Fruit fly (Drosophila melanogaster) whole organism, embryonic: Measurements from ENCODE around the gene Sec23.

Experiments used
- Atf6 ChIP-seq: fragments of 200-800 bp; sonication (Bioruptor generic); IDR thresholded peaks from 2 replicates; pipeline ENCODE4 v1.3.6; 2022; ENCODE audit warnings: missing biosample characterization, missing genetic modification characterization
- B-H1 ChIP-seq: fragments of 200-800 bp; sonication (Bioruptor generic); IDR thresholded peaks from 3 replicates; pipeline ENCODE4 v1.3.6; 2022; ENCODE audit warnings: missing biosample characterization, missing genetic modification characterization
- Blimp-1 ChIP-seq: fragments of 200-800 bp; sonication (Bioruptor generic); optimal IDR thresholded peaks from 3 replicates; lab custom pipeline; 2018; ENCODE audit warnings: missing biosample characterization, missing genetic modification characterization, mild to moderate bottlenecking, moderate library complexity, missing genetic modification reagents
- Bteb2 ChIP-seq: fragments of 200-800 bp; sonication (Bioruptor generic); optimal IDR thresholded peaks from 2 replicates; lab custom pipeline; 2016; ENCODE audit warnings: missing biosample characterization, missing genetic modification characterization
- CG10543 ChIP-seq: fragments of 200-800 bp; sonication (Bioruptor generic); optimal IDR thresholded peaks from 3 replicates; lab custom pipeline; 2017; ENCODE audit warnings: missing biosample characterization, mild to moderate bottlenecking, missing genetic modification characterization, moderate library complexity
- CG10979 ChIP-seq: fragments of 200-800 bp; sonication (Bioruptor generic); optimal IDR thresholded peaks from 2 replicates; lab custom pipeline; 2018; ENCODE audit warnings: missing biosample characterization, mild to moderate bottlenecking, missing genetic modification characterization, moderate library complexity
- CG12299 ChIP-seq: fragments of 200-800 bp; sonication (Bioruptor generic); optimal IDR thresholded peaks from 2 replicates; lab custom pipeline; 2018; ENCODE audit warnings: missing biosample characterization, mild to moderate bottlenecking, missing genetic modification characterization
- CG1602 ChIP-seq: fragments of 200-800 bp; sonication (Bioruptor generic); optimal IDR thresholded peaks from 3 replicates; lab custom pipeline; 2016; ENCODE audit warnings: missing biosample characterization, missing genetic modification characterization
- CG17612 ChIP-seq: fragments of 200-800 bp; sonication (Bioruptor generic); IDR thresholded peaks from 2 replicates; pipeline ENCODE4 v1.3.6; 2022; ENCODE audit warnings: missing biosample characterization, missing genetic modification characterization
- CG1832 ChIP-seq: fragments of 200-800 bp; sonication (Bioruptor generic); optimal IDR thresholded peaks from 2 replicates; lab custom pipeline; 2017; ENCODE audit warnings: missing biosample characterization, mild to moderate bottlenecking, missing genetic modification characterization, inconsistent platforms
- CG18476 ChIP-seq: fragments of 200-800 bp; sonication (Bioruptor generic); optimal IDR thresholded peaks from 2 replicates; lab custom pipeline; 2016; ENCODE audit warnings: missing biosample characterization, mild to moderate bottlenecking, missing genetic modification characterization
- CG18599 ChIP-seq: fragments of 200-800 bp; sonication (Bioruptor generic); optimal IDR thresholded peaks from 3 replicates; lab custom pipeline; 2017; ENCODE audit warnings: missing biosample characterization, missing genetic modification characterization, mild to moderate bottlenecking, moderate library complexity, missing genetic modification reagents
- CG30403 ChIP-seq: fragments of 200-800 bp; sonication (Bioruptor generic); optimal IDR thresholded peaks from 3 replicates; lab custom pipeline; 2016; ENCODE audit warnings: missing biosample characterization, missing genetic modification characterization
- CG31365 ChIP-seq: fragments of 200-800 bp; sonication (Bioruptor generic); optimal IDR thresholded peaks from 2 replicates; lab custom pipeline; 2018; ENCODE audit warnings: missing biosample characterization, mild to moderate bottlenecking, missing genetic modification characterization
- CG4360 ChIP-seq: fragments of 200-800 bp; sonication (Bioruptor generic); IDR thresholded peaks from 2 replicates; pipeline ENCODE4 v1.3.6; 2022; ENCODE audit warnings: missing biosample characterization, missing genetic modification characterization
- CG43689 ChIP-seq: fragments of 200-800 bp; sonication (Bioruptor generic); IDR thresholded peaks from 2 replicates; pipeline ENCODE4 v1.3.6; 2022; ENCODE audit warnings: missing biosample characterization, missing genetic modification characterization
- CG4820 ChIP-seq: fragments of 200-800 bp; sonication (Bioruptor generic); optimal IDR thresholded peaks from 3 replicates; lab custom pipeline; 2016; ENCODE audit warnings: missing biosample characterization, missing genetic modification characterization
- CG6254 ChIP-seq: fragments of 200-800 bp; sonication (Bioruptor generic); optimal IDR thresholded peaks from 3 replicates; lab custom pipeline; 2017; ENCODE audit warnings: mild to moderate bottlenecking, missing biosample characterization, missing genetic modification reagents, missing genetic modification characterization
- CG7745 ChIP-seq: fragments of 200-800 bp; sonication (Bioruptor generic); optimal IDR thresholded peaks from 2 replicates; lab custom pipeline; 2018; ENCODE audit warnings: missing biosample characterization, mild to moderate bottlenecking, missing genetic modification characterization, moderate library complexity
- CG8478 ChIP-seq: fragments of >200 bp; optimal IDR thresholded peaks from 2 replicates; lab custom pipeline; 2018
- CG9932 ChIP-seq: fragments of 200-800 bp; sonication (Bioruptor generic); IDR thresholded peaks from 2 replicates; pipeline ENCODE4 v1.3.6; 2022; ENCODE audit warnings: missing biosample characterization, missing genetic modification characterization
- CrebB ChIP-seq: fragments of 200-800 bp; sonication (Bioruptor generic); optimal IDR thresholded peaks from 3 replicates; lab custom pipeline; 2018; ENCODE audit warnings: missing biosample characterization, mild to moderate bottlenecking, missing genetic modification characterization
- Dad ChIP-seq: fragments of 200-800 bp; sonication (Bioruptor generic); optimal IDR thresholded peaks from 3 replicates; lab custom pipeline; 2016; ENCODE audit warnings: missing biosample characterization, missing genetic modification characterization
- Dbx ChIP-seq: fragments of 200-800 bp; sonication (Bioruptor generic); IDR thresholded peaks from 3 replicates; pipeline ENCODE4 v1.3.6; 2022; ENCODE audit warnings: missing biosample characterization, missing genetic modification characterization
- Dll ChIP-seq: fragments of 200-800 bp; sonication (Bioruptor generic); IDR thresholded peaks from 4 replicates; pipeline ENCODE4 v1.3.6; 2022; ENCODE audit warnings: missing biosample characterization, missing genetic modification characterization; ENCODE audit not compliant: partially characterized antibody
- Fer3 ChIP-seq: fragments of 200-800 bp; sonication (Bioruptor generic); optimal IDR thresholded peaks from 2 replicates; lab custom pipeline; 2018; ENCODE audit warnings: missing biosample characterization, mild to moderate bottlenecking, missing genetic modification characterization, moderate library complexity
- H15 ChIP-seq: fragments of 200-800 bp; sonication (Bioruptor generic); IDR thresholded peaks from 3 replicates; pipeline ENCODE4 v1.3.6; 2022; ENCODE audit warnings: missing biosample characterization, missing genetic modification characterization
- HLH4C ChIP-seq: fragments of 200-800 bp; sonication (Bioruptor generic); IDR thresholded peaks from 3 replicates; pipeline ENCODE4 v1.3.6; 2022; ENCODE audit warnings: missing biosample characterization, missing genetic modification characterization; ENCODE audit not compliant: partially characterized antibody
- Hmr ChIP-seq: fragments of 200-800 bp; sonication (Bioruptor generic); optimal IDR thresholded peaks from 3 replicates; lab custom pipeline; 2017; ENCODE audit warnings: mild to moderate bottlenecking, missing biosample characterization, missing genetic modification reagents, missing genetic modification characterization
- Kr ChIP-seq: fragments of 200-800 bp; sonication (Bioruptor generic); optimal IDR thresholded peaks from 2 replicates; lab custom pipeline; 2017; ENCODE audit warnings: missing biosample characterization, mild to moderate bottlenecking, missing genetic modification characterization
- NC2β ChIP-seq: fragments of 200-800 bp; sonication (Bioruptor generic); optimal IDR thresholded peaks from 2 replicates; lab custom pipeline; 2016; ENCODE audit warnings: missing biosample characterization, missing genetic modification characterization
- Tbp ChIP-seq: fragments of >200 bp; optimal IDR thresholded peaks from 2 replicates; lab custom pipeline; 2018; ENCODE audit warnings: missing biosample characterization, missing genetic modification characterization
- ap ChIP-seq: fragments of 200-800 bp; sonication (Bioruptor generic); IDR thresholded peaks from 2 replicates; pipeline ENCODE4 v1.3.6; 2022; ENCODE audit warnings: missing biosample characterization, missing genetic modification characterization
- ash1 ChIP-seq: fragments of 200-800 bp; sonication (Bioruptor generic); optimal IDR thresholded peaks from 2 replicates; lab custom pipeline; 2018; ENCODE audit warnings: missing biosample characterization, mild to moderate bottlenecking, missing genetic modification characterization
- btn ChIP-seq: fragments of 200-800 bp; sonication (Bioruptor generic); optimal IDR thresholded peaks from 2 replicates; lab custom pipeline; 2016; ENCODE audit warnings: missing biosample characterization, missing genetic modification characterization
- danr ChIP-seq: fragments of 200-800 bp; sonication (Bioruptor generic); IDR thresholded peaks from 2 replicates; pipeline ENCODE4 v1.3.6; 2022; ENCODE audit warnings: missing biosample characterization, missing genetic modification characterization
- ewg ChIP-seq: fragments of 200-800 bp; sonication (Bioruptor generic); optimal IDR thresholded peaks from 3 replicates; lab custom pipeline; 2017; ENCODE audit warnings: mild to moderate bottlenecking, missing biosample characterization, missing genetic modification reagents, missing genetic modification characterization
- gcm ChIP-seq: fragments of 200-800 bp; sonication (Bioruptor generic); optimal IDR thresholded peaks from 2 replicates; lab custom pipeline; 2019; ENCODE audit warnings: missing biosample characterization, mild to moderate bottlenecking, missing genetic modification characterization, moderate library complexity
- hkb ChIP-seq, 2 experiments: fragments of 200-800 bp in 1 of 2; fragments of >200 bp in 1 of 2; sonication (Bioruptor generic) in 1 of 2; IDR thresholded peaks in 1 of 2; optimal IDR thresholded peaks in 1 of 2; 2 replicates each; pipeline versions ENCODE4 v1.3.6 to Lab custom; 2017 to 2022; ENCODE audit warnings: missing biosample characterization in 1 of 2, missing genetic modification characterization in 1 of 2
- jing ChIP-seq: fragments of 200-800 bp; sonication (Bioruptor generic); optimal IDR thresholded peaks from 2 replicates; lab custom pipeline; 2018; ENCODE audit warnings: missing biosample characterization, mild to moderate bottlenecking, missing genetic modification characterization
- kni ChIP-seq: fragments of 200-800 bp; sonication (Bioruptor generic); optimal IDR thresholded peaks from 3 replicates; lab custom pipeline; 2017; ENCODE audit warnings: mild to moderate bottlenecking, missing biosample characterization, missing genetic modification reagents, missing genetic modification characterization
- nerfin-1 ChIP-seq: fragments of 200-800 bp; sonication (Bioruptor generic); optimal IDR thresholded peaks from 3 replicates; lab custom pipeline; 2019; ENCODE audit warnings: missing biosample characterization, mild to moderate bottlenecking, missing genetic modification characterization, moderate library complexity
- p53 ChIP-seq: fragments of 200-800 bp; sonication (Bioruptor generic); optimal IDR thresholded peaks from 2 replicates; lab custom pipeline; 2016; ENCODE audit warnings: missing biosample characterization, missing genetic modification characterization
- pho ChIP-seq: fragments of 200-800 bp; sonication (Bioruptor generic); optimal IDR thresholded peaks from 2 replicates; lab custom pipeline; 2016; ENCODE audit warnings: missing biosample characterization, missing genetic modification characterization
- sens ChIP-seq: fragments of 200-800 bp; sonication (Bioruptor generic); peaks from one replicate; lab custom pipeline; 2016; ENCODE audit warnings: missing biosample characterization, missing genetic modification characterization
- sens-2 ChIP-seq: fragments of 200-800 bp; sonication (Bioruptor generic); IDR thresholded peaks from 2 replicates; pipeline ENCODE4 v1.3.6; 2022; ENCODE audit warnings: missing biosample characterization, missing genetic modification characterization
- slp2 ChIP-seq: fragments of 200-800 bp; sonication (Bioruptor generic); optimal IDR thresholded peaks from 2 replicates; lab custom pipeline; 2016; ENCODE audit warnings: missing biosample characterization, missing genetic modification characterization
- toy ChIP-seq: fragments of 200-800 bp; sonication (Bioruptor generic); IDR thresholded peaks from 2 replicates; pipeline ENCODE4 v1.3.6; 2022; ENCODE audit warnings: missing biosample characterization, missing genetic modification characterization
- unpg ChIP-seq: fragments of 200-800 bp; sonication (Bioruptor generic); optimal IDR thresholded peaks from 3 replicates; lab custom pipeline; 2018; ENCODE audit warnings: missing biosample characterization, mild to moderate bottlenecking, missing genetic modification characterization, moderate library complexity
- zf30C ChIP-seq: fragments of 200-800 bp; sonication (Bioruptor generic); optimal IDR thresholded peaks from 3 replicates; lab custom pipeline; 2018; ENCODE audit warnings: missing biosample characterization, mild to moderate bottlenecking, missing genetic modification characterization
- zfh1 ChIP-seq: fragments of 200-800 bp; sonication (Bioruptor generic); IDR thresholded peaks from 3 replicates; pipeline ENCODE4 v1.3.6; 2022; ENCODE audit warnings: missing biosample characterization, missing genetic modification characterization
- zfh2 ChIP-seq: fragments of 200-800 bp; sonication (Bioruptor generic); optimal IDR thresholded peaks from 2 replicates; lab custom pipeline; 2016; ENCODE audit warnings: missing biosample characterization, missing genetic modification characterization

Gene Sec23

DNA sequence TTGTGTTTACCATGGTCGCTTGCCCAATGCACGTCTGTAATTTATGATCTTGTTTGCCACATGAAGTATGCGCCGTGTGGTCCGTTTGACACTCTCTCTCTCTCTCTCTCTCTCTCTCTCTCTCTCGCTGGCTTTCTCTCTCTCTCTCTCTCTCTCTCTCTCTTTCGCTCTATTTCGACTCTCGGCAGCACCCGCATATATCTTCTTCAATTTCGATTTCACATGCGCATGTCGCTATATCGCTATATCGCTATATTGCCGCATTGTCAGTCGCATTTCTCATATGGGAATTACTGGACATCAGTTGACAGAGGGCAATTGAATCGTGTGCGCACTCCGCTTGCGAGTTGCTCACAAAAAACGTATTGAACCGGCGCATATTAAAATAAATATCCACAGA is 52.2 kb downstream of the Sec23 start (continued):
- no peak for TF ChIP-seq CG18599 (GFP tag; lab: Kevin White, UChicago)
- TF ChIP-seq ap (GFP tag; lab: Robert Waterston, UW), result no peak
- 0 out of 4 replicates have a peak, but pooled peaks have one; percentile 18 for TF ChIP-seq Dll (GFP tag; lab: Robert Waterston, UW)
- peak; percentile 93 for TF ChIP-seq gcm (GFP tag; lab: Kevin White, UChicago)
- no peak for TF ChIP-seq nerfin-1 (tag; lab: Kevin White, UChicago)
- TF ChIP-seq CG43689, result no peak
- TF ChIP-seq Atf6, result no peak
- no peak for TF ChIP-seq pho (GFP tag; lab: Kevin White, UChicago)
- TF ChIP-seq Kr (GFP tag; lab: Kevin White, UChicago), result no peak
- no peak for TF ChIP-seq kni
- peak; percentile 4 for TF ChIP-seq CG10979 (tag; lab: Kevin White, UChicago)
- TF ChIP-seq sens (GFP tag; lab: Kevin White, UChicago), result peak; percentile 61
- no peak for TF ChIP-seq p53 (GFP tag; lab: Kevin White, UChicago)
- TF ChIP-seq toy (GFP tag; lab: Robert Waterston, UW), result no peak
- no peak for TF ChIP-seq CG4360 (GFP tag; lab: Robert Waterston, UW)
- TF ChIP-seq CG10543 (GFP tag; lab: Kevin White, UChicago), result no peak
- TF ChIP-seq zfh2 (GFP tag; lab: Kevin White, UChicago), result no peak
- no peak for TF ChIP-seq ash1
- no peak for TF ChIP-seq CG4820 (GFP tag; lab: Kevin White, UChicago)
- no peak for TF ChIP-seq Dbx (GFP tag; lab: Robert Waterston, UW)
- no peak for TF ChIP-seq CG1602
- TF ChIP-seq CG6254, result no peak
- no peak for TF ChIP-seq B-H1 (GFP tag; lab: Robert Waterston, UW)
- no peak for TF ChIP-seq Dad (GFP tag; lab: Kevin White, UChicago)
- TF ChIP-seq btn, result no peak
- no peak for TF ChIP-seq CG31365 (tag; lab: Kevin White, UChicago)
- TF ChIP-seq NC2β (GFP tag; lab: Kevin White, UChicago), result no peak
- TF ChIP-seq hkb (optimal IDR thresholded peaks at IDR 0.05; lab: Kevin White, UChicago), result no peak
- no peak for TF ChIP-seq hkb (GFP tag; IDR thresholded peaks at IDR 0.05; lab: Robert Waterston, UW)
- TF ChIP-seq unpg (GFP tag; lab: Kevin White, UChicago), result no peak
- no peak for TF ChIP-seq H15 (GFP tag; lab: Robert Waterston, UW)
- TF ChIP-seq zfh1, result no peak
- TF ChIP-seq CG17612 (GFP tag; lab: Robert Waterston, UW), result no peak
- no peak for TF ChIP-seq sens-2 (GFP tag; lab: Robert Waterston, UW)
- no peak for TF ChIP-seq slp2 (GFP tag; lab: Kevin White, UChicago)
- no peak for TF ChIP-seq Hmr (GFP tag; lab: Kevin White, UChicago)
- TF ChIP-seq ewg (GFP tag; lab: Kevin White, UChicago), result no peak
- no peak for TF ChIP-seq Tbp (GFP tag; lab: Kevin White, UChicago)
- TF ChIP-seq Fer3 (tag; lab: Kevin White, UChicago), result no peak
- TF ChIP-seq danr (GFP tag; lab: Robert Waterston, UW), result no peak
- no peak for TF ChIP-seq zf30C (GFP tag; lab: Kevin White, UChicago)
- TF ChIP-seq Blimp-1 (GFP tag; lab: Kevin White, UChicago), result peak; percentile 7
- no peak for TF ChIP-seq CG9932 (GFP tag; lab: Robert Waterston, UW)
- TF ChIP-seq CG1832 (GFP tag; lab: Kevin White, UChicago), result peak; percentile 59
- TF ChIP-seq Bteb2 (GFP tag; lab: Kevin White, UChicago), result no peak
- no peak for TF ChIP-seq HLH4C (GFP tag; lab: Robert Waterston, UW)
- TF ChIP-seq CrebB, result no peak
- no peak for TF ChIP-seq CG7745 (tag; lab: Kevin White, UChicago)
- TF ChIP-seq jing, result no peak
- no peak for TF ChIP-seq CG8478 (lab: Kevin White, UChicago)
- no peak for TF ChIP-seq CG12299 (tag; lab: Kevin White, UChicago)
- TF ChIP-seq CG30403 (GFP tag; lab: Kevin White, UChicago), result no peak
- TF ChIP-seq CG18476 (GFP tag; lab: Kevin White, UChicago), result no peak
